Worm (Caenorhabditis elegans): Measurements from ENCODE around the gene Y40C5A.4.

DNA sequence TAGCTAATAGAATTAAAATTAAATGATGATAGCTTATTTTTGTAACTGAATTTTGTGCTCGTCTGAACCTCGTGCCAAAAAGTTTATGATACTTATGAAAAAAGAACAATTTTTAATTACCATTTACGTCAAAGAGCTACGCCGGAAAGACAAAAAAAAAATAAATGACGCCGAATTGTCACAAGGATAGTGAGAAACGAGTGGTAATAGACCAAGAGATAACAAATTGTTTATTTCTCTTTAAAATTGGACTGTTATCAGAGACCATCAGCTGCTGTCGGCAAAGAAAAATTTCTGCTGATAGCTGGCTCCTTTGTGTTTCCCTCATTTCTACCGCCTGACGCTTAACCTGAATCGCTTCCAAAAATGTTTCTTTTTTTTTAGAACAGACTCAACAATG lies 28.8 kb upstream of the Y40C5A.4 start, which contains the start of gene pitr-1:
- TF ChIP-seq dao-5 (tag; optimal IDR thresholded peaks at IDR 0.05) (no peak), W03F9.2 (tag; optimal IDR thresholded peaks at IDR 0.05) (no peak)

Measured in whole organism, L4/young adult.